Fruit fly (Drosophila melanogaster) Kc167 (cell line): ENCODE measurements around the gene CG43072.

Experiments
- Myc ChIP-seq: fragments of >200 bp; optimal IDR thresholded peaks from 2 replicates; lab custom pipeline; 2017; ENCODE audit warnings: missing external identifiers
- Sin3A ChIP-seq: fragments of >200 bp; optimal IDR thresholded peaks from 2 replicates; lab custom pipeline; 2018; ENCODE audit warnings: missing external identifiers
- h ChIP-seq: fragments of >200 bp; optimal IDR thresholded peaks from 3 replicates; lab custom pipeline; 2018; ENCODE audit warnings: missing external identifiers
- insv ChIP-seq: fragments of >200 bp; optimal IDR thresholded peaks from 3 replicates; lab custom pipeline; 2018; ENCODE audit warnings: missing external identifiers
- psq ChIP-seq: fragments of >200 bp; optimal IDR thresholded peaks from 2 replicates; lab custom pipeline; 2017; ENCODE audit warnings: missing external identifiers
- ttk ChIP-seq: sonication (Bioruptor generic); optimal IDR thresholded peaks from 2 replicates; lab custom pipeline; 2017; ENCODE audit warnings: missing external identifiers

dm6 chr3L:21099019-21099447 is 33.4 kb downstream of the CG43072 start:
- TF ChIP-seq ttk (no peak), Sin3A (no peak), insv (lab: Kevin White, UChicago) (no peak), Myc (lab: Kevin White, UChicago) (no peak), h (lab: Kevin White, UChicago) (no peak), psq (lab: Kevin White, UChicago) (no peak)
